Fruit fly (Drosophila melanogaster): ENCODE results near the gene CG33764.

The CG33764 gene

dm6 chr3L:4272167-4272773 lies 5.0 kb upstream of the CG33764 start (continued):
- no peak for TF ChIP-seq CG7786 (GFP tag; optimal IDR thresholded peaks at IDR 0.05)
- TF ChIP-seq Bteb2 (GFP tag; optimal IDR thresholded peaks at IDR 0.05) = no peak
- TF ChIP-seq crc (GFP tag; optimal IDR thresholded peaks at IDR 0.05) = no peak
- no peak for TF ChIP-seq CG17612 (GFP tag; IDR thresholded peaks at IDR 0.05)
- TF ChIP-seq CG4328 (GFP tag; optimal IDR thresholded peaks at IDR 0.05) = no peak
- no peak for TF ChIP-seq toy (GFP tag; IDR thresholded peaks at IDR 0.05)
- no peak for TF ChIP-seq YL-1 (GFP tag; optimal IDR thresholded peaks at IDR 0.05)
- TF ChIP-seq lov (optimal IDR thresholded peaks at IDR 0.05) = no peak
- TF ChIP-seq lov (GFP tag; IDR thresholded peaks at IDR 0.05) = no peak
- TF ChIP-seq Dad (GFP tag; optimal IDR thresholded peaks at IDR 0.05) = no peak
- no peak for TF ChIP-seq CG32532 (GFP tag; IDR thresholded peaks at IDR 0.05)
- no peak for TF ChIP-seq CG11696 (GFP tag; IDR thresholded peaks at IDR 0.05)
- TF ChIP-seq CG13424 (tag; optimal IDR thresholded peaks at IDR 0.05) = peak; percentile 13
- no peak for TF ChIP-seq Jarid2 (GFP tag; optimal IDR thresholded peaks at IDR 0.05)
- no peak for TF ChIP-seq eyg (GFP tag; optimal IDR thresholded peaks at IDR 0.05)
- TF ChIP-seq sima (GFP tag; optimal IDR thresholded peaks at IDR 0.05) = no peak
- no peak for TF ChIP-seq Asciz (GFP tag; optimal IDR thresholded peaks at IDR 0.05)
- no peak for TF ChIP-seq Rx (GFP tag; IDR thresholded peaks at IDR 0.05)
- peak; percentile 82 for TF ChIP-seq CG15696 (tag; optimal IDR thresholded peaks at IDR 0.05)
- TF ChIP-seq HLHmδ (GFP tag; optimal IDR thresholded peaks at IDR 0.05) = no peak
- TF ChIP-seq CG14965 (GFP tag; optimal IDR thresholded peaks at IDR 0.05; ENCODE audit: borderline replicate concordance) = no peak
- TF ChIP-seq CG11398 (GFP tag; optimal IDR thresholded peaks at IDR 0.05) = no peak
- TF ChIP-seq CG18476 (GFP tag; optimal IDR thresholded peaks at IDR 0.05) = no peak
- no peak for TF ChIP-seq nerfin-2 (GFP tag; IDR thresholded peaks at IDR 0.05; ENCODE audit: partially characterized antibody)
- no peak for TF ChIP-seq Doc3 (GFP tag; IDR thresholded peaks at IDR 0.05; ENCODE audit: partially characterized antibody)
- no peak for TF ChIP-seq CG42726 (GFP tag; IDR thresholded peaks at IDR 0.05; ENCODE audit: partially characterized antibody)
- no peak for TF ChIP-seq CG7357 (GFP tag; IDR thresholded peaks at IDR 0.05)
- no peak for TF ChIP-seq CG17568 (GFP tag; optimal IDR thresholded peaks at IDR 0.05)
- TF ChIP-seq grau (tag; optimal IDR thresholded peaks at IDR 0.05) = no peak
- no peak for TF ChIP-seq hb (GFP tag; IDR thresholded peaks at IDR 0.05; ENCODE audit: partially characterized antibody)
- no peak for TF ChIP-seq CG14441 (GFP tag; IDR thresholded peaks at IDR 0.05)
- no peak for TF ChIP-seq CG8944 (GFP tag; optimal IDR thresholded peaks at IDR 0.05)
- no peak for TF ChIP-seq CG17912 (GFP tag; optimal IDR thresholded peaks at IDR 0.05)
- TF ChIP-seq h (optimal IDR thresholded peaks at IDR 0.05) = no peak
- no peak for TF ChIP-seq Dek (tag; optimal IDR thresholded peaks at IDR 0.05)
- no peak for TF ChIP-seq sug (tag; optimal IDR thresholded peaks at IDR 0.05)
- TF ChIP-seq sim (GFP tag; IDR thresholded peaks at IDR 0.05) = 0 out of 2 replicates have a peak, but pooled peaks have one; percentile 18
- TF ChIP-seq vvl (GFP tag; IDR thresholded peaks at IDR 0.05) = peak; percentile 49; the same call in 1 of the 2 replicates
- TF ChIP-seq trem (tag; optimal IDR thresholded peaks at IDR 0.05) = no peak
- TF ChIP-seq Dip2 (GFP tag; IDR thresholded peaks at IDR 0.05) = no peak
- TF ChIP-seq bsh (GFP tag; optimal IDR thresholded peaks at IDR 0.05) = peak in 1 of 2 experiments; percentile 68
- 0 out of 2 replicates have a peak, but pooled peaks have one; percentile 14 for TF ChIP-seq CG6689 (GFP tag; IDR thresholded peaks at IDR 0.05)
- no peak for TF ChIP-seq CG1602 (GFP tag; optimal IDR thresholded peaks at IDR 0.05)
- no peak for TF ChIP-seq CG6272 (GFP tag; IDR thresholded peaks at IDR 0.05)
- TF ChIP-seq tgo (GFP tag; IDR thresholded peaks at IDR 0.05) = no peak
- TF ChIP-seq Vsx1 (GFP tag; optimal IDR thresholded peaks at IDR 0.05) = no peak
- no peak for TF ChIP-seq bigmax (GFP tag; optimal IDR thresholded peaks at IDR 0.05)
- TF ChIP-seq jing (GFP tag; optimal IDR thresholded peaks at IDR 0.05) = no peak
- no peak for TF ChIP-seq crp (GFP tag; optimal IDR thresholded peaks at IDR 0.05)
- no peak for TF ChIP-seq chinmo (GFP tag; IDR thresholded peaks at IDR 0.05; ENCODE audit: partially characterized antibody)
- TF ChIP-seq Ssrp (tag; optimal IDR thresholded peaks at IDR 0.05) = no peak
